Fruit fly (Drosophila melanogaster): ENCODE data around the gene CG14154.

CG14154 gene

dm6 chr3L:10641589-10641988 lies at the start of gene CG14154:
TSS of gene CG14154 (plus strand) at chr3L:10641889.
- no peak for TF ChIP-seq CTCF (optimal IDR thresholded peaks at IDR 0.05)
- no peak for TF ChIP-seq CG8478 (optimal IDR thresholded peaks at IDR 0.05)

dm6 chr3L:10599512-10599911 lies 42.2 kb upstream of the CG14154 start:
- no peak for TF ChIP-seq CG8478 (optimal IDR thresholded peaks at IDR 0.05)
- TF ChIP-seq CTCF (optimal IDR thresholded peaks at IDR 0.05) = no peak

- TF ChIP-seq CTCF (optimal IDR thresholded peaks at IDR 0.05) (no peak), CG8478 (optimal IDR thresholded peaks at IDR 0.05) (no peak)
These were observed 18.2 kb upstream of the CG14154 start, which contains the start of gene CG42521 for dm6 chr3L:10623476-10623875. TSS of gene CG42521 (minus strand) at chr3L:10623576.

- no peak for TF ChIP-seq CG8478 (optimal IDR thresholded peaks at IDR 0.05)
- TF ChIP-seq CTCF (optimal IDR thresholded peaks at IDR 0.05) = no peak
These were observed 16.2 kb upstream of the CG14154 start, which contains the start of gene CG43127 for dm6 chr3L:10625499-10625898. TSS of gene CG43127 (minus strand) at chr3L:10625599.

dm6 chr3L:10626199-10626598 lies 15.5 kb upstream of the CG14154 start, which contains the start of gene CG34238:
TSS of gene CG34238 (plus strand) at chr3L:10626499.
- TF ChIP-seq CTCF (optimal IDR thresholded peaks at IDR 0.05) (no peak), CG8478 (optimal IDR thresholded peaks at IDR 0.05) (no peak)

dm6 chr3L:10628384-10628783 lies 13.3 kb upstream of the CG14154 start, which contains the start of gene CG14151:
TSS of gene CG14151 (minus strand) at chr3L:10628484.
- TF ChIP-seq CG8478 (optimal IDR thresholded peaks at IDR 0.05) (no peak), CTCF (optimal IDR thresholded peaks at IDR 0.05) (no peak)

dm6 chr3L:10629969-10630368 lies 11.7 kb upstream of the CG14154 start, which contains the start of gene CG42536:
TSS of gene CG42536 (minus strand) at chr3L:10630069.
- TF ChIP-seq CG8478 (optimal IDR thresholded peaks at IDR 0.05) = no peak
- TF ChIP-seq CTCF (optimal IDR thresholded peaks at IDR 0.05) = no peak

dm6 chr3L:10630885-10631359 lies 10.8 kb upstream of the CG14154 start, which contains the start of the genes CG42535, CG34001 and hay:
TSS of gene CG42535 (minus strand) at chr3L:10630935.
TSS of gene CG34001 (plus strand) at chr3L:10631079.
TSS of gene hay (plus strand) at chr3L:10631079.
- peak; percentile 24 to 36 for TF ChIP-seq CTCF (optimal IDR thresholded peaks at IDR 0.05)
- TF ChIP-seq CG8478 (optimal IDR thresholded peaks at IDR 0.05) = no peak

- TF ChIP-seq CG8478 (optimal IDR thresholded peaks at IDR 0.05) = no peak
- no peak for TF ChIP-seq CTCF (optimal IDR thresholded peaks at IDR 0.05)
These were observed 3.9 kb upstream of the CG14154 start, which contains the start of gene Cnep1r2 for dm6 chr3L:10637819-10638218. TSS of gene Cnep1r2 (plus strand) at chr3L:10638146.

- no peak for TF ChIP-seq CG8478 (optimal IDR thresholded peaks at IDR 0.05)
- no peak for TF ChIP-seq CTCF (optimal IDR thresholded peaks at IDR 0.05)
These were observed 2.2 kb upstream of the CG14154 start, which contains the start of gene CG18628 for dm6 chr3L:10639440-10639839. TSS of gene CG18628 (plus strand) at chr3L:10639740.

- TF ChIP-seq CTCF (optimal IDR thresholded peaks at IDR 0.05) (no peak), CG8478 (optimal IDR thresholded peaks at IDR 0.05) (no peak)
These were observed 1.5 kb downstream of the CG14154 start, which contains the start of gene CG14153 for dm6 chr3L:10643228-10643627. TSS of gene CG14153 (plus strand) at chr3L:10643528.

dm6 chr3L:10645965-10646364 lies 4.3 kb downstream of the CG14154 start:
- TF ChIP-seq CTCF (optimal IDR thresholded peaks at IDR 0.05) (no peak), CG8478 (optimal IDR thresholded peaks at IDR 0.05) (no peak)

- TF ChIP-seq CG8478 (optimal IDR thresholded peaks at IDR 0.05) = no peak
- no peak for TF ChIP-seq CTCF (optimal IDR thresholded peaks at IDR 0.05)
These were observed 5.5 kb downstream of the CG14154 start for dm6 chr3L:10647158-10647557.

- TF ChIP-seq CTCF (optimal IDR thresholded peaks at IDR 0.05) (no peak), CG8478 (optimal IDR thresholded peaks at IDR 0.05) (no peak)
These were observed 6.7 kb downstream of the CG14154 start for dm6 chr3L:10648431-10648830.

- no peak for TF ChIP-seq CG8478 (optimal IDR thresholded peaks at IDR 0.05)
- no peak for TF ChIP-seq CTCF (optimal IDR thresholded peaks at IDR 0.05)
These were observed 9.6 kb downstream of the CG14154 start for dm6 chr3L:10651271-10651670.

- TF ChIP-seq CTCF (optimal IDR thresholded peaks at IDR 0.05) = no peak
- TF ChIP-seq CG8478 (optimal IDR thresholded peaks at IDR 0.05) = no peak
These were observed 10.8 kb downstream of the CG14154 start for dm6 chr3L:10652487-10652886.
